Fruit fly (Drosophila melanogaster) Kc167 (cell line): ENCODE data around the gene ohgt.

ENCODE experiments used
- Myc ChIP-seq: fragments of >200 bp; optimal IDR thresholded peaks from 2 replicates; lab custom pipeline; 2017; ENCODE audit warnings: missing external identifiers
- Sin3A ChIP-seq: fragments of >200 bp; optimal IDR thresholded peaks from 2 replicates; lab custom pipeline; 2018; ENCODE audit warnings: missing external identifiers
- h ChIP-seq: fragments of >200 bp; optimal IDR thresholded peaks from 3 replicates; lab custom pipeline; 2018; ENCODE audit warnings: missing external identifiers
- psq ChIP-seq: fragments of >200 bp; optimal IDR thresholded peaks from 2 replicates; lab custom pipeline; 2017; ENCODE audit warnings: missing external identifiers
- ttk ChIP-seq: sonication (Bioruptor generic); optimal IDR thresholded peaks from 2 replicates; lab custom pipeline; 2017; ENCODE audit warnings: missing external identifiers

- no peak for TF ChIP-seq Myc
- TF ChIP-seq ttk: no peak
- no peak for TF ChIP-seq psq
- TF ChIP-seq h (lab: Kevin White, UChicago): no peak
- TF ChIP-seq Sin3A (lab: Kevin White, UChicago): no peak
These were observed 46.8 kb downstream of the ohgt start for dm6 chr3R:10095765-10096164.
